Worm (Caenorhabditis elegans) whole organism, mixed stage, embryonic: Measurements from ENCODE around the gene F01G10.6.

ENCODE experiments used
- M03D4.4 ChIP-seq: sonication (generic microtip); optimal IDR thresholded peaks from 2 replicates; lab custom pipeline; 2017; ENCODE audit warnings: mild to moderate bottlenecking, missing genetic modification characterization, missing compliant biosample characterization
- bed-3 ChIP-seq: fragments of 200-800 bp; sonication (Bioruptor generic); optimal IDR thresholded peaks from 3 replicates; lab custom pipeline; 2018; ENCODE audit warnings: mild to moderate bottlenecking, missing genetic modification characterization, moderate library complexity, missing compliant biosample characterization
- blmp-1 ChIP-seq: fragments of 150-350 bp; optimal IDR thresholded peaks from 2 replicates; lab custom pipeline; 2014; ENCODE audit warnings: missing biosample characterization, missing genetic modification characterization
- ceh-39 ChIP-seq: fragments of 150-350 bp; optimal IDR thresholded peaks from 2 replicates; lab custom pipeline; 2014; ENCODE audit warnings: missing biosample characterization, missing genetic modification characterization
- ceh-43 ChIP-seq: fragments of 200-800 bp; sonication (Bioruptor generic); optimal IDR thresholded peaks from 2 replicates; lab custom pipeline; 2018; ENCODE audit warnings: mild to moderate bottlenecking, missing genetic modification characterization, moderate library complexity, missing compliant biosample characterization
- ceh-83 ChIP-seq: fragments of 200-800 bp; sonication (Bioruptor generic); optimal IDR thresholded peaks from 2 replicates; lab custom pipeline; 2018; ENCODE audit warnings: mild to moderate bottlenecking, missing genetic modification characterization, missing compliant biosample characterization
- ces-1 ChIP-seq: fragments of 150-350 bp; optimal IDR thresholded peaks from 2 replicates; lab custom pipeline; 2014; ENCODE audit warnings: missing biosample characterization, missing genetic modification reagents, missing genetic modification characterization
- cnd-1 ChIP-seq: fragments of 200-800 bp; sonication (Bioruptor generic); optimal IDR thresholded peaks from 2 replicates; lab custom pipeline; 2018; ENCODE audit warnings: mild to moderate bottlenecking, missing genetic modification characterization, missing compliant biosample characterization
- drap-1 ChIP-seq: fragments of 200-800 bp; sonication (Bioruptor generic); optimal IDR thresholded peaks from 3 replicates; lab custom pipeline; 2018; ENCODE audit warnings: mild to moderate bottlenecking, missing genetic modification characterization, missing compliant biosample characterization
- elt-1 ChIP-seq: sonication (generic microtip); optimal IDR thresholded peaks from 2 replicates; lab custom pipeline; 2017; ENCODE audit warnings: missing genetic modification characterization, mild to moderate bottlenecking, missing compliant biosample characterization, antibody characterized with exemption, moderate library complexity, borderline replicate concordance; ENCODE audit not compliant: insufficient read depth
- elt-3 ChIP-seq: fragments of 150-350 bp; optimal IDR thresholded peaks from 2 replicates; lab custom pipeline; 2014; ENCODE audit warnings: missing biosample characterization, missing genetic modification characterization
- flh-1 ChIP-seq: fragments of 200-800 bp; sonication (Bioruptor generic); optimal IDR thresholded peaks from 2 replicates; lab custom pipeline; 2018; ENCODE audit warnings: mild to moderate bottlenecking, missing genetic modification characterization, moderate library complexity, missing compliant biosample characterization
- ham-2 ChIP-seq: fragments of 200-800 bp; sonication (Bioruptor generic); optimal IDR thresholded peaks from 2 replicates; lab custom pipeline; 2018; ENCODE audit warnings: mild to moderate bottlenecking, missing genetic modification characterization, missing compliant biosample characterization
- hlh-1 ChIP-seq: fragments of 150-350 bp; optimal IDR thresholded peaks from 2 replicates; lab custom pipeline; 2014; ENCODE audit warnings: missing biosample characterization, missing genetic modification reagents, missing genetic modification characterization
- lin-13 ChIP-seq: fragments of 150-350 bp; optimal IDR thresholded peaks from 2 replicates; lab custom pipeline; 2014; ENCODE audit warnings: missing biosample characterization, missing genetic modification characterization
- lin-32 ChIP-seq: fragments of 200-800 bp; sonication (Bioruptor generic); optimal IDR thresholded peaks from 2 replicates; lab custom pipeline; 2018; ENCODE audit warnings: mild to moderate bottlenecking, missing genetic modification characterization, missing compliant biosample characterization
- lsy-2 ChIP-seq: fragments of 150-350 bp; optimal IDR thresholded peaks from 2 replicates; lab custom pipeline; 2014; ENCODE audit warnings: missing biosample characterization, missing genetic modification characterization
- mab-5 ChIP-seq: fragments of 150-350 bp; optimal IDR thresholded peaks from 2 replicates; lab custom pipeline; 2014; ENCODE audit warnings: missing biosample characterization, missing genetic modification characterization
- mep-1 ChIP-seq: fragments of 150-350 bp; optimal IDR thresholded peaks from 2 replicates; lab custom pipeline; 2017; ENCODE audit warnings: missing biosample characterization, missing genetic modification reagents, missing genetic modification characterization, inconsistent platforms
- mls-2 ChIP-seq: sonication (generic microtip); optimal IDR thresholded peaks from 2 replicates; lab custom pipeline; 2016; ENCODE audit warnings: mild to moderate bottlenecking, missing genetic modification characterization, moderate library complexity, missing compliant biosample characterization
- nhr-12 ChIP-seq: fragments of 150-350 bp; optimal IDR thresholded peaks from 2 replicates; lab custom pipeline; 2014; ENCODE audit warnings: missing biosample characterization, missing genetic modification characterization
- nhr-2 ChIP-seq: fragments of 150-350 bp; optimal IDR thresholded peaks from 2 replicates; lab custom pipeline; 2014; ENCODE audit warnings: missing biosample characterization, missing genetic modification characterization
- nhr-237 ChIP-seq: fragments of 150-350 bp; optimal IDR thresholded peaks from 2 replicates; lab custom pipeline; 2014; ENCODE audit warnings: missing biosample characterization, missing genetic modification characterization
- nhr-28 ChIP-seq: fragments of 150-350 bp; optimal IDR thresholded peaks from 2 replicates; lab custom pipeline; 2014; ENCODE audit warnings: missing biosample characterization, missing genetic modification characterization
- nhr-76 ChIP-seq: sonication (generic microtip); optimal IDR thresholded peaks from 2 replicates; lab custom pipeline; 2017; ENCODE audit warnings: missing biosample characterization, missing genetic modification characterization
- pha-4 ChIP-seq: fragments of 150-350 bp; optimal IDR thresholded peaks from 2 replicates; lab custom pipeline; 2018; ENCODE audit warnings: missing biosample characterization, missing genetic modification reagents, missing genetic modification characterization
- sem-2 ChIP-seq: fragments of 200-800 bp; sonication (Bioruptor generic); optimal IDR thresholded peaks from 2 replicates; lab custom pipeline; 2018; ENCODE audit warnings: mild to moderate bottlenecking, missing genetic modification characterization, missing compliant biosample characterization
- snpc-4 ChIP-seq: fragments of 150-350 bp; optimal IDR thresholded peaks from 2 replicates; lab custom pipeline; 2014; ENCODE audit warnings: missing biosample characterization, missing genetic modification characterization
- sptf-1 ChIP-seq: sonication (generic microtip); optimal IDR thresholded peaks from 2 replicates; lab custom pipeline; 2017; ENCODE audit warnings: mild to moderate bottlenecking, missing genetic modification characterization, moderate library complexity, missing compliant biosample characterization
- tbx-8 ChIP-seq: fragments of 200-800 bp; sonication (Bioruptor generic); optimal IDR thresholded peaks from 2 replicates; lab custom pipeline; 2018; ENCODE audit warnings: mild to moderate bottlenecking, missing genetic modification characterization, moderate library complexity, missing compliant biosample characterization
- unc-120 ChIP-seq: sonication (generic microtip); optimal IDR thresholded peaks from 2 replicates; lab custom pipeline; 2017; ENCODE audit warnings: missing genetic modification characterization, missing compliant biosample characterization; ENCODE audit not compliant: poor library complexity, severe bottlenecking
- unc-39 ChIP-seq: fragments of 150-350 bp; optimal IDR thresholded peaks from 2 replicates; lab custom pipeline; 2014; ENCODE audit warnings: missing biosample characterization, missing genetic modification characterization
- unc-62 ChIP-seq: fragments of 150-350 bp; optimal IDR thresholded peaks from 2 replicates; lab custom pipeline; 2014; ENCODE audit warnings: missing biosample characterization, missing genetic modification reagents, missing genetic modification characterization
- zip-8 ChIP-seq: fragments of 150-350 bp; optimal IDR thresholded peaks from 2 replicates; lab custom pipeline; 2014; ENCODE audit warnings: missing biosample characterization, missing genetic modification characterization
- ztf-11 ChIP-seq: fragments of 150-350 bp; optimal IDR thresholded peaks from 2 replicates; lab custom pipeline; 2014; ENCODE audit warnings: missing biosample characterization, missing genetic modification characterization

F01G10.6 gene

DNA sequence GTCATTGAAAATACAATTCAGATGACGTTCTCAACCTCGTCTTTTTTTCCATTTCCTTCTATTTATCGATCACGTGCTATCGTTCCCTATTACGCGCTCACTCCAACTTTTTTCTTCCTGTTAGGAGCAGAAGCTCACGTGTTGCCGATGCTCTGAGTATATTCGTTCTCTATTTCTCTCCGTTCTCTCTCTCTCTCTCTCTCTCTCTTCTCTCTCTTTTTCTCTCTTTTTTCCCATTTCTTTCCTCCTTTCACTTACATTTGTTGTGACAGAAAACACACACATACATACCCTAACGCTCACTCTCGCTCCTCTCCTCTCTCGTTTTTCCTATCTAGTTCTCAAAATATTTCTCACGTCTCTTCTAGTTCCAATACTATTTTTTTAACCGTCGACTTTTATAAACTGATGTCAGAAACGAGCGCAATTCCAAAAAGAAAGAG, 24.9 kb upstream of the F01G10.6 start:
- no peak for TF ChIP-seq ham-2 (GFP tag; lab: Kevin White, UChicago)
- no peak for TF ChIP-seq cnd-1 (tag; lab: Kevin White, UChicago)
- TF ChIP-seq mep-1 (tag; lab: Kevin White, UChicago), result no peak
- peak; percentile 84 for TF ChIP-seq unc-120
- no peak for TF ChIP-seq nhr-28
- TF ChIP-seq sptf-1 (tag; lab: Kevin White, UChicago), result peak; percentile 38
- no peak for TF ChIP-seq elt-3
- TF ChIP-seq elt-1, result no peak
- TF ChIP-seq lsy-2 (tag; lab: Kevin White, UChicago), result peak; percentile 16
- TF ChIP-seq lin-32, result no peak
- no peak for TF ChIP-seq sem-2
- no peak for TF ChIP-seq hlh-1 (tag; lab: Kevin White, UChicago)
- TF ChIP-seq nhr-237, result no peak
- no peak for TF ChIP-seq pha-4 (tag; lab: Kevin White, UChicago)
- no peak for TF ChIP-seq lin-13 (tag; lab: Kevin White, UChicago)
- TF ChIP-seq ceh-39 (tag; lab: Kevin White, UChicago), result no peak
- peak; percentile 51 for TF ChIP-seq ces-1 (GFP tag; lab: Kevin White, UChicago)
- TF ChIP-seq blmp-1, result peak; percentile 45
- no peak for TF ChIP-seq snpc-4 (tag; lab: Kevin White, UChicago)
- TF ChIP-seq tbx-8 (GFP tag; lab: Kevin White, UChicago), result no peak
- no peak for TF ChIP-seq unc-39 (tag; lab: Kevin White, UChicago)
- TF ChIP-seq ceh-83 (GFP tag; lab: Kevin White, UChicago), result peak; percentile 12
- no peak for TF ChIP-seq M03D4.4 (tag; lab: Kevin White, UChicago)
- no peak for TF ChIP-seq bed-3 (GFP tag; lab: Kevin White, UChicago)
- peak; percentile 14 for TF ChIP-seq mls-2 (tag; lab: Kevin White, UChicago)
- no peak for TF ChIP-seq ztf-11 (tag; lab: Kevin White, UChicago)
- TF ChIP-seq ceh-43, result no peak
- no peak for TF ChIP-seq mab-5 (tag; lab: Kevin White, UChicago)
- no peak for TF ChIP-seq flh-1
- TF ChIP-seq zip-8 (tag; lab: Kevin White, UChicago), result no peak
- no peak for TF ChIP-seq nhr-2
- TF ChIP-seq nhr-12 (tag; lab: Kevin White, UChicago), result no peak
- TF ChIP-seq drap-1, result no peak
- TF ChIP-seq nhr-76, result no peak
- peak; percentile 81 for TF ChIP-seq unc-62 (GFP tag; lab: Kevin White, UChicago)

DNA sequence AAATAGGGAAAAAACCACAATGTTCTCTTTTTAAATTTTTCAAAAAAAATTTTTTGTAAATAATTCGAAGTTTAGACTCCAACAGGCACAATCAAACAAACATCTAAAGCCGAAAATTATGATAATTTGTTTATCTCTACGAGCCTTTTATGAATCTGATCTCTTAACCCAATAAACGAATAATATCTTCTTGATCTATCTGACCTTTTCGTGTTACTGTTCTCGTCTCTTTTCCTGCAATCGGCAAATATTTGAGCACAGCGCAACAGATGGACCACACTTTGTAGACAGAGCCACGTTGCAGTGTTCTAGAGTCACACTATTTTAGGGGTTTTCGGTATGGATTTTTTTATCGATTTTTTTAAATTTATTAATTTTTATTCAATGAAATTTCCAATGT, 24.3 kb upstream of the F01G10.6 start:
- TF ChIP-seq snpc-4 (tag; lab: Kevin White, UChicago), result no peak
- peak; percentile 57 for TF ChIP-seq elt-1
- no peak for TF ChIP-seq hlh-1 (tag; lab: Kevin White, UChicago)
- no peak for TF ChIP-seq bed-3 (GFP tag; lab: Kevin White, UChicago)
- TF ChIP-seq pha-4 (tag; lab: Kevin White, UChicago), result no peak
- peak; percentile 74 for TF ChIP-seq nhr-2
- TF ChIP-seq blmp-1, result no peak
- TF ChIP-seq ceh-83 (GFP tag; lab: Kevin White, UChicago), result no peak
- no peak for TF ChIP-seq ztf-11 (tag; lab: Kevin White, UChicago)
- TF ChIP-seq flh-1, result no peak
- TF ChIP-seq lsy-2 (tag; lab: Kevin White, UChicago), result no peak
- no peak for TF ChIP-seq ham-2 (GFP tag; lab: Kevin White, UChicago)

DNA sequence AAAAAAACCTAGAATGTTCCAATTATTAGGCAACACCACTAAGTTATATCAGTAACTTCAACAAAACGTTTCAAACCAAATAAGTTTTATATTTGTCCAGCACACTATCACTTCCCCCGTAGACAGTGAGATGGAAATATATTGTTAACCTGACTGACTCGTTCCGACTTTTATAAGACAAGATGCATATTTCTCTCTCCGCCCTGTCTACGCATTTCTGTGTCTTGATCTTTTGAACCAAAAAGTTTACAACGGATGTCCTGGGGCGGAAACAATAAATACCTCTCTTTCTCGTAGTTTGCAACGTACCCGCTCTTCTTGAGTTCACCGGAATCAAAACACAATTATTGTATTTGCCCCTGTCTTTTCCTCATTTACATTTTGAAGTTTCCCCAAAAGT, 23.8 kb upstream of the F01G10.6 start:
- TF ChIP-seq snpc-4 (tag; lab: Kevin White, UChicago), result no peak
- no peak for TF ChIP-seq sem-2
- TF ChIP-seq ztf-11 (tag; lab: Kevin White, UChicago), result no peak
- no peak for TF ChIP-seq mab-5 (tag; lab: Kevin White, UChicago)
- no peak for TF ChIP-seq lin-13 (tag; lab: Kevin White, UChicago)
- no peak for TF ChIP-seq ceh-83 (GFP tag; lab: Kevin White, UChicago)
- no peak for TF ChIP-seq ceh-39 (tag; lab: Kevin White, UChicago)
- TF ChIP-seq unc-39 (tag; lab: Kevin White, UChicago), result no peak

DNA sequence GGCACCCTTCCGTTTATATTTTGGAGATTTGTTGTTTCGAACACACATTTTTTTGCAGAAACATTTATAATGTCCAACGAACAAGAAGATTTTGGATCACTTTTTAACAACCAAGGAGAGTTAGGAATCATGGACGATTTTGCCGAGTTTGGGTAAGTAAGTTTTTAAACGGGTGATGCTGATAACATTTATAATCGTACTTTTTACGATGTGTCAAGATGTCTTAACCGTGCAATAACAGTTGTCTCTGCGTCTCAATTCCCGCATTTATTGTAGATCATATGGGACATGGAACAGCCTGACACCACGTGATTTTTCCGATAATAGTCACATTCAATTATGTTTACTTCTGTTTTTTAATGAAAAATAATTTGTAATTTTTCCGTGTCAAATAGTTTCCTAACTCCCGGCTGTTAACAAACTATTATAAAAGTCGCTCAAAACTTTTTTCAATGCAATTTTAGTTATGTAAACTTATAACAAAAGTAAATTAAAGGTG, 23.2 kb upstream of the F01G10.6 start, which contains the start of gene daf-14:
Gene daf-14 (plus strand): TSS at position 51 of the 499 bp plus-strand sequence.
- TF ChIP-seq hlh-1 (tag; lab: Kevin White, UChicago), result no peak
- TF ChIP-seq sem-2, result no peak
- TF ChIP-seq elt-3, result no peak
- TF ChIP-seq nhr-76, result no peak
- TF ChIP-seq mls-2 (tag; lab: Kevin White, UChicago), result no peak
